Fruit fly (Drosophila melanogaster): Measurements from ENCODE around the gene mtd.

Gene mtd

DNA sequence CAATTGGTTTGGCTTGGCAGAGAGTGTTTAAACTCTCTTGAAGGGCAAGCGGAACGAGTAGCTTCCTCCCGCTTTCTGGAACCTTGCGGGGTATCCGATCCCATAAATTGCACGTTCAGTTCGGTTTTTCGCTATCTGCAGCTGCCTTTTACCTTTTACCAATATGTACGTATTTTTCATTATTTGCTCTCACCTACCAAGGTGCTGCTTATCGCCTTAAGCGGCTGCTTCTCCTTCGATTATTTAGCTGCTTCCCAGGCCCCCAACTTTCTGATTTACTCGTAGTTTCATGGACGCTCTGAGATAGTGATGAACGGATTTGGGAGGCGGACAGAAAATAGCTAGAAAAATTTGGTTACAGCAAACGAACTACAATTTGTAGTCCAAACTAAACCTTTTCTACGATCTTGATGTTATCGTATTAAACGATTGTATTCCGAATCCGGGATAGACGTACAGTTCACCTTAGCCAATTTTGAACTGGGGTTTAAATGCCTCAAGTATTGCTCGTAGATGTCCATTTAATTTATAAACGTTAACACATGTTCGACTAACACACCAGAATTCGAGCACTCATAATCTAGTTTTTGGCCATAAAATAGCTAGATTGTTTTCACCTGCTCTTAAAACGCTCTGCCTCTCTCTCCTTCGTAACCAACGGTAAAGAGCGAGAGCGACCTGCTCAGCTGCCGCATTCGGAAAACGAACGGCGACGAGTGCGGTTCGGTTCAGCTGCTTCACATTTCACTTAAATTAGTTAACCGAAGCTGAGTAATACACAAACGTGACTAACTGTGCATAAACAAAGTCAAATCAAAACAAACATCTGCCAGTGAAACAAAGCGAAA lies 85.8 kb downstream of the mtd start (continued):
- TF ChIP-seq ken (GFP tag; IDR thresholded peaks at IDR 0.05), result no peak
- TF ChIP-seq NC2β (GFP tag; optimal IDR thresholded peaks at IDR 0.05), result peak; percentile 31
- TF ChIP-seq cas (GFP tag; IDR thresholded peaks at IDR 0.05), result no peak
- TF ChIP-seq Asciz (GFP tag; optimal IDR thresholded peaks at IDR 0.05), result peak; percentile 2
- no peak for TF ChIP-seq CG8944 (GFP tag; optimal IDR thresholded peaks at IDR 0.05)
- TF ChIP-seq Ptx1 (GFP tag; IDR thresholded peaks at IDR 0.05), result no peak
- TF ChIP-seq nmo (GFP tag; optimal IDR thresholded peaks at IDR 0.05), result peak; percentile 46
- TF ChIP-seq H15 (GFP tag; IDR thresholded peaks at IDR 0.05), result no peak
- TF ChIP-seq Dll (GFP tag; IDR thresholded peaks at IDR 0.05; ENCODE audit: partially characterized antibody), result 0 out of 4 replicates have a peak, but pooled peaks have one; percentile 8
- TF ChIP-seq twi (tag; optimal IDR thresholded peaks at IDR 0.05), result peak; percentile 50
- peak; percentile 13 for TF ChIP-seq ind (GFP tag; optimal IDR thresholded peaks at IDR 0.05)
- TF ChIP-seq ATbp (GFP tag; optimal IDR thresholded peaks at IDR 0.05), result peak; percentile 31
- peak; percentile 33 for TF ChIP-seq pho (GFP tag; optimal IDR thresholded peaks at IDR 0.05)
- TF ChIP-seq Bteb2 (GFP tag; optimal IDR thresholded peaks at IDR 0.05), result no peak
- no peak for TF ChIP-seq CG34422 (GFP tag; IDR thresholded peaks at IDR 0.05)
- 0 out of 3 replicates have a peak, but pooled peaks have one; percentile 25 for TF ChIP-seq Mrtf (GFP tag; IDR thresholded peaks at IDR 0.05)
- TF ChIP-seq CG4328 (GFP tag; optimal IDR thresholded peaks at IDR 0.05), result peak; percentile 34
- no peak for TF ChIP-seq dm (GFP tag; optimal IDR thresholded peaks at IDR 0.05)
- TF ChIP-seq CG9727 (GFP tag; optimal IDR thresholded peaks at IDR 0.05), result peak; percentile 46
- no peak for TF ChIP-seq sr (GFP tag; IDR thresholded peaks at IDR 0.05)
- TF ChIP-seq wek (GFP tag; optimal IDR thresholded peaks at IDR 0.05), result no peak
- no peak for TF ChIP-seq crc (GFP tag; optimal IDR thresholded peaks at IDR 0.05)
- no peak for TF ChIP-seq CG6272 (GFP tag; IDR thresholded peaks at IDR 0.05)
- TF ChIP-seq slp2 (GFP tag; optimal IDR thresholded peaks at IDR 0.05), result peak; percentile 24
- TF ChIP-seq sima (GFP tag; optimal IDR thresholded peaks at IDR 0.05), result no peak
- TF ChIP-seq dpn (GFP tag; optimal IDR thresholded peaks at IDR 0.05), result peak; percentile 23 to 37
- peak in 2 of 3 experiments; percentile 35 to 51 for TF ChIP-seq lola (GFP tag; optimal IDR thresholded peaks at IDR 0.05)
- no peak for TF ChIP-seq CG10959 (GFP tag; IDR thresholded peaks at IDR 0.05)
- no peak for TF ChIP-seq Oaz (GFP tag; IDR thresholded peaks at IDR 0.05)
- TF ChIP-seq scrt (GFP tag; optimal IDR thresholded peaks at IDR 0.05), result peak; percentile 33
- peak; percentile 4 for TF ChIP-seq tx (GFP tag; optimal IDR thresholded peaks at IDR 0.05)
- TF ChIP-seq Neu2 (GFP tag; optimal IDR thresholded peaks at IDR 0.05; ENCODE audit: borderline replicate concordance), result no peak
- TF ChIP-seq Awh (GFP tag; IDR thresholded peaks at IDR 0.05), result no peak
- TF ChIP-seq ap (GFP tag; IDR thresholded peaks at IDR 0.05), result no peak
- TF ChIP-seq CG4360 (GFP tag; IDR thresholded peaks at IDR 0.05), result 0 out of 2 replicates have a peak, but pooled peaks have one; percentile 17
- no peak for TF ChIP-seq HLH3B (GFP tag; IDR thresholded peaks at IDR 0.05)
- TF ChIP-seq sna (GFP tag; IDR thresholded peaks at IDR 0.05; ENCODE audit: partially characterized antibody), result no peak; the same call in 1 of the 2 replicates
- no peak for TF ChIP-seq usp (GFP tag; optimal IDR thresholded peaks at IDR 0.05)
- TF ChIP-seq Meics (GFP tag; optimal IDR thresholded peaks at IDR 0.05), result peak; percentile 56
- TF ChIP-seq Antp (GFP tag; optimal IDR thresholded peaks at IDR 0.05), result peak; percentile 42
- TF ChIP-seq gce (GFP tag; IDR thresholded peaks at IDR 0.05), result no peak
- TF ChIP-seq psq (GFP tag; optimal IDR thresholded peaks at IDR 0.05), result no peak
- peak; percentile 52 for TF ChIP-seq CG7839 (tag; optimal IDR thresholded peaks at IDR 0.05)
- peak; percentile 23 for TF ChIP-seq CG15601 (tag; optimal IDR thresholded peaks at IDR 0.05)
- TF ChIP-seq CG30431 (GFP tag; optimal IDR thresholded peaks at IDR 0.05), result no peak
- TF ChIP-seq Sox100B (GFP tag; optimal IDR thresholded peaks at IDR 0.05), result peak; percentile 61
- peak; percentile 91; the same call in 2 of the 4 replicates for TF ChIP-seq chinmo (GFP tag; IDR thresholded peaks at IDR 0.05; ENCODE audit: partially characterized antibody)
- TF ChIP-seq Vsx1 (GFP tag; optimal IDR thresholded peaks at IDR 0.05), result peak; percentile 38
- TF ChIP-seq CG17612 (GFP tag; IDR thresholded peaks at IDR 0.05), result no peak

Data from whole organism, embryonic.